Worm (Caenorhabditis elegans) whole organism, midembryonic: ENCODE results near the gene C25H3.10.

Source experiments
- T22C8.4 ChIP-seq: fragments of 200-800 bp; sonication (Bioruptor generic); IDR thresholded peaks from 2 replicates; pipeline ENCODE4 v1.3.6; 2022; ENCODE audit warnings: missing genetic modification characterization, missing compliant biosample characterization
- cog-1 ChIP-seq: sonication (generic microtip); optimal IDR thresholded peaks from 2 replicates; lab custom pipeline; 2016; ENCODE audit warnings: missing genetic modification characterization, missing compliant biosample characterization
- flt-1 ChIP-seq: fragments of 200-800 bp; sonication (Bioruptor generic); IDR thresholded peaks from 2 replicates; pipeline ENCODE4 v1.3.6; 2022; ENCODE audit warnings: missing genetic modification characterization, missing compliant biosample characterization
- klf-2 ChIP-seq: fragments of 200-800 bp; sonication (Bioruptor generic); conservative IDR thresholded peaks from 2 replicates; pipeline ENCODE4 v1.3.6; 2022; ENCODE audit warnings: missing genetic modification reagents, missing genetic modification characterization, missing compliant biosample characterization
- med-1 ChIP-seq: sonication (generic microtip); optimal IDR thresholded peaks from 2 replicates; lab custom pipeline; 2017; ENCODE audit warnings: missing genetic modification characterization, mild to moderate bottlenecking, missing compliant biosample characterization, antibody characterized with exemption, missing genetic modification reagents; ENCODE audit not compliant: insufficient read depth
- ref-1 ChIP-seq: fragments of 200-800 bp; sonication (Bioruptor generic); conservative IDR thresholded peaks from 2 replicates; pipeline ENCODE4 v1.3.6; 2022; ENCODE audit warnings: missing genetic modification reagents, missing genetic modification characterization, missing compliant biosample characterization
- tab-1 ChIP-seq: fragments of 200-800 bp; sonication (Bioruptor generic); IDR thresholded peaks from 2 replicates; pipeline ENCODE4 v1.3.6; 2022; ENCODE audit warnings: missing genetic modification characterization, missing compliant biosample characterization
- ztf-23 ChIP-seq: fragments of 200-800 bp; sonication (Bioruptor generic); IDR thresholded peaks from 2 replicates; pipeline ENCODE4 v1.3.6; 2022; ENCODE audit warnings: missing genetic modification reagents, missing genetic modification characterization, missing compliant biosample characterization
- ztf-29 ChIP-seq: fragments of 200-800 bp; sonication (Bioruptor generic); IDR thresholded peaks from 2 replicates; pipeline ENCODE4 v1.3.6; 2022; ENCODE audit warnings: missing genetic modification reagents, missing genetic modification characterization, missing compliant biosample characterization

The C25H3.10 gene

ce11 chrII:5734883-5735282, 36.1 kb upstream of the C25H3.10 start:
- no peak for TF ChIP-seq ztf-29
- no peak for TF ChIP-seq flt-1 (GFP tag; lab: Robert Waterston, UW)
- no peak for TF ChIP-seq cog-1
- no peak for TF ChIP-seq tab-1
- no peak for TF ChIP-seq med-1 (GFP tag; lab: Kevin White, UChicago)
- TF ChIP-seq ref-1 (GFP tag; lab: Robert Waterston, UW): no peak
- no peak for TF ChIP-seq T22C8.4 (GFP tag; lab: Robert Waterston, UW)
- no peak for TF ChIP-seq ztf-23 (GFP tag; lab: Robert Waterston, UW)
- no peak for TF ChIP-seq klf-2 (GFP tag; lab: Robert Waterston, UW)

ce11 chrII:5730343-5731083, 31.7 kb upstream of the C25H3.10 start, which contains the start of the genes C18A3.7 and C18A3.11:
TSS of gene C18A3.7 (minus strand) at chrII:5730443.
TSS of gene C18A3.11 (plus strand) at chrII:5731033.
- TF ChIP-seq klf-2 (GFP tag; lab: Robert Waterston, UW) (no peak), ztf-29 (no peak)

DNA sequence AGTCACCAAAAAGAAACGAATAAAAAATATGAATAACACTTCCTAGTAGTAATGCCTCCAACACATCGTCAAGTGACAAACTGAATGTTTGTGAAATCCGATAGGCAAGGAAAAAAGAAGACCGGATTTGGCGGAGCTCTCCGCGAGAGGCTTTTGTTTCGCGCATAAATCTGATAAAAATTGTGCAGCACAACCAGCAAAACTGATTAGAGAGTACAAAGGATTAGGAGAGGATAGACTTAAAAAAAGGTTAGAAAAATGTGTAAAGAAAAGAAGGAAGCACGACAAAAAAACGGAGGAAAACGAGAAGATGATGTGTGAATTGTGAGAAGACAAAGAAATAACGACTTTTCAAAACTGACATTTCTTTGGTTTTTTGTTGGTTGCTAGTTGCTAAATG, 28.9 kb upstream of the C25H3.10 start, which contains the start of gene rab-3:
Gene rab-3, minus strand, starts transcription at position 147 of the 400 bp plus-strand sequence.
- TF ChIP-seq ztf-29 (no peak), tab-1 (no peak), ztf-23 (GFP tag; lab: Robert Waterston, UW) (no peak)

- TF ChIP-seq ref-1 (GFP tag; lab: Robert Waterston, UW) (no peak), klf-2 (GFP tag; lab: Robert Waterston, UW) (no peak), cog-1 (no peak), T22C8.4 (GFP tag; lab: Robert Waterston, UW) (no peak), ztf-29 (no peak), flt-1 (GFP tag; lab: Robert Waterston, UW) (no peak), med-1 (GFP tag; lab: Kevin White, UChicago) (no peak), tab-1 (no peak), ztf-23 (GFP tag; lab: Robert Waterston, UW) (no peak)
Measured at ce11 chrII:5725094-5725493, 26.3 kb upstream of the C25H3.10 start.

- TF ChIP-seq klf-2 (GFP tag; lab: Robert Waterston, UW) (no peak), med-1 (GFP tag; lab: Kevin White, UChicago) (no peak), ztf-23 (GFP tag; lab: Robert Waterston, UW) (no peak), ref-1 (GFP tag; lab: Robert Waterston, UW) (no peak), cog-1 (no peak), flt-1 (GFP tag; lab: Robert Waterston, UW) (no peak), T22C8.4 (GFP tag; lab: Robert Waterston, UW) (no peak), tab-1 (no peak), ztf-29 (no peak)
Measured at ce11 chrII:5719848-5720247, 21.1 kb upstream of the C25H3.10 start, which contains the start of gene damt-1. TSS of gene damt-1 (plus strand) at chrII:5720148.

DNA sequence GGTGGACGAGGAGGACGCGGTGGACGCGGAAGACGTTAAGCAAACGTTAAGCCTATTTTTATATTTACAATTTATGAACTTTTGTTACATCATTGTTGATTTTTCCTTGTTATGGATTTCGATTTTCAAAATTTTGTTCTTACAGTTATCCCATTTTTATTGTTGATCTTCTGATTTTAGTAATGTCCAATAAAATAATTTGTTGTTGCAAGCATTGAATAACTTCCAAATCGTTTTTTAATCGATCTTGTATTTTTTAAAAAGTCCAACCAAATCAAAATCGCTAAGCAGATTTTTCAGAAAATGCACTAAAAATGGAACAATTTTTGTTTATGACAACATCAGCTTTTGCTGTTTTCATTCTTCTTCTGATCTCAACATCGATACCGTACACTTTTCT, 19.1 kb upstream of the C25H3.10 start, which contains the start of gene zipt-3:
Gene zipt-3, plus strand, starts transcription at position 301 of the 400 bp plus-strand sequence.
- no peak for TF ChIP-seq ztf-23 (GFP tag; lab: Robert Waterston, UW)
- no peak for TF ChIP-seq tab-1
- no peak for TF ChIP-seq ref-1 (GFP tag; lab: Robert Waterston, UW)
- no peak for TF ChIP-seq klf-2 (GFP tag; lab: Robert Waterston, UW)
- TF ChIP-seq T22C8.4 (GFP tag; lab: Robert Waterston, UW): no peak
- TF ChIP-seq flt-1 (GFP tag; lab: Robert Waterston, UW): no peak
- no peak for TF ChIP-seq cog-1
- no peak for TF ChIP-seq ztf-29
- no peak for TF ChIP-seq med-1 (GFP tag; lab: Kevin White, UChicago)

- TF ChIP-seq cog-1 (no peak), flt-1 (GFP tag; lab: Robert Waterston, UW) (no peak), ref-1 (GFP tag; lab: Robert Waterston, UW) (no peak)
Measured at ce11 chrII:5715745-5716357, 17.1 kb upstream of the C25H3.10 start, which contains the start of the genes C18A3.10 and C18A3.3. TSS of gene C18A3.10 (minus strand) at chrII:5715845. TSS of gene C18A3.3 (plus strand) at chrII:5716307.

DNA sequence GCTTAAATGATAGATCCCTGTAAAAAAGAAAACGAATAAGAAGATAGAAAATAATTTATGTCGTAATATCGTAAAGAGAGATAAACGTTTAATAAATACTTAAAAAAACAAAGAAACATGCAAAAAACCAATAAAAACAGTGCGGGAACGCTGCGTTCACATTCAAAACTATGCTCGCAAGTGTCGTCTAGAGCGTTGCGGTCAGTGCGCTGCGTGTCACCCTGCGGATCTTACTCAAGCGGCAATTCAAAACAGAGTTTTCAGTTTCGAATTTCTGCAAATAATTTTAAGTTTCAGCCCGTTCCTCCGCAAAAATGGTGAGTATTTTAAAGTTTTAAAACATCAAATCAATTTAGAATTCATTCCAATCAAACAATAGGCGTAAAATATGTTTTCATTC, 16.0 kb upstream of the C25H3.10 start, which contains the start of the genes tiar-1 and lelo-4:
Gene tiar-1, minus strand, starts transcription at position 17 of the 400 bp plus-strand sequence.
Gene lelo-4, plus strand, starts transcription at position 118 of the 400 bp plus-strand sequence.
- TF ChIP-seq ztf-23 (GFP tag; lab: Robert Waterston, UW) (no peak), flt-1 (GFP tag; lab: Robert Waterston, UW) (0 out of 2 replicates have a peak, but pooled peaks have one; percentile 13)

ce11 chrII:5712126-5712525, 13.4 kb upstream of the C25H3.10 start:
- TF ChIP-seq ztf-29 (no peak), flt-1 (GFP tag; lab: Robert Waterston, UW) (no peak), klf-2 (GFP tag; lab: Robert Waterston, UW) (no peak), T22C8.4 (GFP tag; lab: Robert Waterston, UW) (no peak), ref-1 (GFP tag; lab: Robert Waterston, UW) (no peak), ztf-23 (GFP tag; lab: Robert Waterston, UW) (no peak), med-1 (GFP tag; lab: Kevin White, UChicago) (no peak)

DNA sequence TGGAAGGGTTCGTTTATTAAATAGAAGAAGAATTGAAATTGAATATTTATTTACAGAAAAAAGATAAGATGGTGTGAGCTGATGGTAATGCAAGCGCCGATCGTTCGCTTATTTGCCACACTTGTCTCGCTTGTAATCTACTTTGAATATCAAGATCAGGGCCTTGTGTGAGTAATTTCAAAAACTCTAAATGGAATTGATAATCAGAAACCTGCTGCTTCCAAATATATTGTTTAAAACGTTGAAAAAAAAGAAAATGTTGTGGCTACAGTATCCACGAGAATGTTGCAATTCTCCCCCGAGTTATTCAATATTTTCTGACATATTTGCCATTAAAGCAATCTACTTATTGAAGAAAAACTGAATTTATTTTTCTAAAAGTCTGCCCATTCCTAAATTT, 12.1 kb upstream of the C25H3.10 start:
- TF ChIP-seq ztf-29: no peak
- TF ChIP-seq T22C8.4 (GFP tag; lab: Robert Waterston, UW): no peak
